Worm (Caenorhabditis elegans): ENCODE data around the gene F47D2.11.
"Not testable (repeated sequence)": the region's sequence is repeated elsewhere in the genome, so short reads cannot be mapped to it uniquely, and the experiment has no call there.

ce11 chrV:4268213-4268612 is 27.6 kb downstream of the F47D2.11 start, which contains the start of gene srt-36:
- TF ChIP-seq klf-2 (GFP tag; conservative IDR thresholded peaks at IDR 0.05); T22C8.4 (GFP tag; IDR thresholded peaks at IDR 0.05); flt-1 (GFP tag; IDR thresholded peaks at IDR 0.05): not testable (repeated sequence)
